Fruit fly (Drosophila melanogaster): ENCODE data around the gene Snap24.

Gene Snap24

DNA sequence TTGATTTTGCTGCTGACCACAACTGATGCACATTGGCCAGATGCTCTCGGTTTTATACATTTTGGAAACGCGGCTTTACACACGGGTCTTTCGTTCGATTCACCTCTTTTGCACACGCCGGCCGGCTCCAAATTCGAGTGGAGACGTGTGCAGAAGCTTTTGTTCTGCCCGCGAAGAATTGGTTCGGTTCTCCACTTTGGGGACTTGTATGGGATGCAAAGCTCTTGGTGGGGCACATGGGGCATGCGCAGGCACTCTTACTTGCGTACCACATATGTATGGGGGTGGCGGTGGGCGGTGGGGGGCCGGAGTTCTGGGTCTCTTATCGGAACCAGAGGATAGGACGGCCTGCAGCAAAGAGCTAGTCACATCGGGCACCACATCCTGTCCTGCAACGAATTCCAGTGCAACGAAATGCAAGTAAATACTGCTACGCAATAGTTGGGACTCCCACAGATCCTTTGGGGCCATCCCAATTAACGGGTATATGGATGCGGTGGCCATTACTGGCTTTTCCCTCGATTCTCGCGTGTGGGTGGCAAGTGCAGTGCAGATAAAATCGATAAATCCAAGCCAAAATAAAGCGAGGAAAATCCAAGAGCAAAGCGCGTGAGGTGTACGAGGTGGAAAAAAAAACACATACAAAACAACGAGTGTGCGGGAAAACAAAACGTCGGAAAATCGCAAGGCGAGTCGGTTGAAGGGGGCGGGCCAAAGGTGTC lies 21.6 kb upstream of the Snap24 start, which contains the start of the genes MtnA and CG8500 (continued):
- TF ChIP-seq CoRest (tag; optimal IDR thresholded peaks at IDR 0.05) (no peak), CG17802 (tag; optimal IDR thresholded peaks at IDR 0.05) (no peak), CG13287 (GFP tag; IDR thresholded peaks at IDR 0.05; ENCODE audit: partially characterized antibody) (peak; percentile 51), Adf1 (GFP tag; IDR thresholded peaks at IDR 0.05) (peak; percentile 45; the same call in 1 of the 2 replicates), nerfin-1 (tag; optimal IDR thresholded peaks at IDR 0.05) (no peak), Nf-YA (GFP tag; IDR thresholded peaks at IDR 0.05) (no peak), Camta (GFP tag; optimal IDR thresholded peaks at IDR 0.05) (no peak), MESR4 (GFP tag; optimal IDR thresholded peaks at IDR 0.05) (peak; percentile 23), klu (GFP tag; IDR thresholded peaks at IDR 0.05) (no peak), lab (GFP tag; optimal IDR thresholded peaks at IDR 0.05) (peak; percentile 51), Drgx (GFP tag; IDR thresholded peaks at IDR 0.05) (no peak), CG4730 (GFP tag; IDR thresholded peaks at IDR 0.05) (no peak), Hmr (GFP tag; optimal IDR thresholded peaks at IDR 0.05) (peak; percentile 79), sug (tag; optimal IDR thresholded peaks at IDR 0.05) (peak; percentile 40), dm (GFP tag; optimal IDR thresholded peaks at IDR 0.05) (peak; percentile 3), ase (GFP tag; IDR thresholded peaks at IDR 0.05) (no peak), CG2199 (GFP tag; IDR thresholded peaks at IDR 0.05) (no peak), B-H2 (GFP tag; optimal IDR thresholded peaks at IDR 0.05) (peak; percentile 15), CG6175 (GFP tag; IDR thresholded peaks at IDR 0.05) (peak; percentile 78; the same call in 2 of the 3 replicates), CG14667 (GFP tag; IDR thresholded peaks at IDR 0.05) (no peak), CG2889 (GFP tag; IDR thresholded peaks at IDR 0.05) (no peak), CG1529 (GFP tag; optimal IDR thresholded peaks at IDR 0.05) (no peak), CG3163 (GFP tag; optimal IDR thresholded peaks at IDR 0.05) (no peak), CG11696 (GFP tag; IDR thresholded peaks at IDR 0.05) (no peak), Hr3 (GFP tag; optimal IDR thresholded peaks at IDR 0.05) (no peak), Ptx1 (GFP tag; IDR thresholded peaks at IDR 0.05) (0 out of 2 replicates have a peak, but pooled peaks have one; percentile 12), Sin3A (optimal IDR thresholded peaks at IDR 0.05) (no peak), CG3281 (GFP tag; optimal IDR thresholded peaks at IDR 0.05) (peak; percentile 8), Lhr (GFP tag; optimal IDR thresholded peaks at IDR 0.05) (peak; percentile 13), Gsc (GFP tag; IDR thresholded peaks at IDR 0.05) (no peak), CG12155 (GFP tag; optimal IDR thresholded peaks at IDR 0.05) (peak; percentile 20), Gug (GFP tag; IDR thresholded peaks at IDR 0.05) (no peak), Dref (GFP tag; IDR thresholded peaks at IDR 0.05) (0 out of 2 replicates have a peak, but pooled peaks have one; percentile 28), stc (GFP tag; IDR thresholded peaks at IDR 0.05) (0 out of 2 replicates have a peak, but pooled peaks have one; percentile 16), CG17328 (GFP tag; IDR thresholded peaks at IDR 0.05) (no peak), trem (tag; optimal IDR thresholded peaks at IDR 0.05) (no peak), CG34376 (GFP tag; optimal IDR thresholded peaks at IDR 0.05) (peak; percentile 14), CG8944 (GFP tag; optimal IDR thresholded peaks at IDR 0.05) (no peak), Dp (GFP tag; optimal IDR thresholded peaks at IDR 0.05) (peak; percentile 64), Dbx (GFP tag; IDR thresholded peaks at IDR 0.05) (no peak), CG15514 (GFP tag; optimal IDR thresholded peaks at IDR 0.05) (peak; percentile 96), phol (tag; optimal IDR thresholded peaks at IDR 0.05) (no peak), CG10267 (tag; optimal IDR thresholded peaks at IDR 0.05) (no peak), NC2β (GFP tag; optimal IDR thresholded peaks at IDR 0.05) (no peak), jigr1 (GFP tag; IDR thresholded peaks at IDR 0.05) (no peak), Xrp1 (GFP tag; IDR thresholded peaks at IDR 0.05) (no peak), fd102C (GFP tag; optimal IDR thresholded peaks at IDR 0.05) (no peak), ash1 (GFP tag; optimal IDR thresholded peaks at IDR 0.05) (no peak), CG10543 (GFP tag; optimal IDR thresholded peaks at IDR 0.05) (peak; percentile 37), crol (GFP tag; IDR thresholded peaks at IDR 0.05) (peak; percentile 93), CG12219 (GFP tag; optimal IDR thresholded peaks at IDR 0.05) (no peak)

Data from whole organism, embryonic.